Fruit fly (Drosophila melanogaster) whole organism, embryonic: ENCODE data around the gene CG31321.

Experiments
- Atf-2 ChIP-seq: fragments of 200-800 bp; sonication (Bioruptor generic); optimal IDR thresholded peaks from 2 replicates; lab custom pipeline; 2016; ENCODE audit warnings: missing biosample characterization, missing genetic modification characterization
- Blimp-1 ChIP-seq: fragments of 200-800 bp; sonication (Bioruptor generic); optimal IDR thresholded peaks from 3 replicates; lab custom pipeline; 2018; ENCODE audit warnings: missing biosample characterization, missing genetic modification characterization, mild to moderate bottlenecking, moderate library complexity, missing genetic modification reagents
- CG12391 ChIP-seq: fragments of 200-800 bp; sonication (Bioruptor generic); optimal IDR thresholded peaks from 3 replicates; lab custom pipeline; 2018; ENCODE audit warnings: missing biosample characterization, mild to moderate bottlenecking, missing genetic modification characterization, moderate library complexity
- CG13123 ChIP-seq: fragments of 200-800 bp; sonication (Bioruptor generic); optimal IDR thresholded peaks from 2 replicates; lab custom pipeline; 2016; ENCODE audit warnings: missing biosample characterization, missing genetic modification characterization
- CG13624 ChIP-seq: fragments of 200-800 bp; sonication (Bioruptor generic); optimal IDR thresholded peaks from 2 replicates; lab custom pipeline; 2016; ENCODE audit warnings: missing biosample characterization, missing genetic modification characterization
- CG14050 ChIP-seq: fragments of 200-800 bp; sonication (Bioruptor generic); IDR thresholded peaks from 3 replicates; pipeline ENCODE4 v1.3.6; 2022; ENCODE audit warnings: missing biosample characterization, missing genetic modification characterization
- CG1529 ChIP-seq: fragments of 200-800 bp; sonication (Bioruptor generic); optimal IDR thresholded peaks from 3 replicates; lab custom pipeline; 2018; ENCODE audit warnings: missing biosample characterization, missing genetic modification characterization
- CG15514 ChIP-seq: fragments of 200-800 bp; sonication (Bioruptor generic); optimal IDR thresholded peaks from 3 replicates; lab custom pipeline; 2017; ENCODE audit warnings: missing biosample characterization, missing genetic modification characterization, mild to moderate bottlenecking, moderate library complexity, missing genetic modification reagents
- CG15601 ChIP-seq: fragments of 200-800 bp; sonication (Bioruptor generic); optimal IDR thresholded peaks from 3 replicates; lab custom pipeline; 2019; ENCODE audit warnings: missing biosample characterization, mild to moderate bottlenecking, missing genetic modification characterization, moderate library complexity
- CG1647 ChIP-seq: fragments of 200-800 bp; sonication (Bioruptor generic); optimal IDR thresholded peaks from 3 replicates; lab custom pipeline; 2016; ENCODE audit warnings: missing biosample characterization, missing genetic modification characterization
- CG16813 ChIP-seq: fragments of 200-800 bp; sonication (Bioruptor generic); IDR thresholded peaks from 3 replicates; pipeline ENCODE4 v1.3.6; 2022; ENCODE audit warnings: missing biosample characterization, missing genetic modification characterization; ENCODE audit not compliant: partially characterized antibody
- CG17361 ChIP-seq: fragments of 200-800 bp; sonication (Bioruptor generic); IDR thresholded peaks from 3 replicates; pipeline ENCODE4 v1.3.6; 2022; ENCODE audit warnings: missing biosample characterization, missing genetic modification characterization
- CG2202 ChIP-seq: fragments of 200-800 bp; sonication (Bioruptor generic); optimal IDR thresholded peaks from 2 replicates; lab custom pipeline; 2018; ENCODE audit warnings: missing biosample characterization, mild to moderate bottlenecking, missing genetic modification characterization
- CG2712 ChIP-seq: fragments of 200-800 bp; optimal IDR thresholded peaks from 3 replicates; lab custom pipeline; 2019; ENCODE audit warnings: missing biosample characterization, mild to moderate bottlenecking, missing genetic modification characterization, moderate library complexity
- CG32532 ChIP-seq: fragments of 200-800 bp; sonication (Bioruptor generic); IDR thresholded peaks from 2 replicates; pipeline ENCODE4 v1.3.6; 2022; ENCODE audit warnings: missing biosample characterization, missing genetic modification characterization
- CG4360 ChIP-seq: fragments of 200-800 bp; sonication (Bioruptor generic); IDR thresholded peaks from 2 replicates; pipeline ENCODE4 v1.3.6; 2022; ENCODE audit warnings: missing biosample characterization, missing genetic modification characterization
- CG4707 ChIP-seq: fragments of 200-800 bp; sonication (Bioruptor generic); optimal IDR thresholded peaks from 2 replicates; lab custom pipeline; 2018; ENCODE audit warnings: missing biosample characterization, mild to moderate bottlenecking, missing genetic modification characterization, moderate library complexity
- CG6254 ChIP-seq: fragments of 200-800 bp; sonication (Bioruptor generic); optimal IDR thresholded peaks from 3 replicates; lab custom pipeline; 2017; ENCODE audit warnings: mild to moderate bottlenecking, missing biosample characterization, missing genetic modification reagents, missing genetic modification characterization
- CG7556 ChIP-seq: fragments of 200-800 bp; sonication (Bioruptor generic); optimal IDR thresholded peaks from 2 replicates; lab custom pipeline; 2017; ENCODE audit warnings: missing biosample characterization, mild to moderate bottlenecking, missing genetic modification characterization
- CG7839 ChIP-seq: fragments of 200-800 bp; sonication (Bioruptor generic); optimal IDR thresholded peaks from 3 replicates; lab custom pipeline; 2018; ENCODE audit warnings: missing biosample characterization, mild to moderate bottlenecking, missing genetic modification characterization, moderate library complexity
- CG7987 ChIP-seq: fragments of 200-800 bp; sonication (Bioruptor generic); optimal IDR thresholded peaks from 2 replicates; lab custom pipeline; 2018; ENCODE audit warnings: missing biosample characterization, mild to moderate bottlenecking, missing genetic modification characterization, moderate library complexity
- CG9215 ChIP-seq: fragments of 200-800 bp; sonication (Bioruptor generic); IDR thresholded peaks from 2 replicates; pipeline ENCODE4 v1.3.6; 2022; ENCODE audit warnings: missing biosample characterization, missing genetic modification characterization
- CG9817 ChIP-seq: fragments of 200-800 bp; sonication (Bioruptor generic); optimal IDR thresholded peaks from 2 replicates; lab custom pipeline; 2018; ENCODE audit warnings: missing biosample characterization, mild to moderate bottlenecking, missing genetic modification characterization, moderate library complexity
- Dp ChIP-seq: fragments of 200-800 bp; sonication (Bioruptor generic); optimal IDR thresholded peaks from 2 replicates; lab custom pipeline; 2018; ENCODE audit warnings: missing biosample characterization, mild to moderate bottlenecking, missing genetic modification characterization, moderate library complexity
- ERR ChIP-seq: fragments of 200-800 bp; sonication (Bioruptor generic); optimal IDR thresholded peaks from 2 replicates; lab custom pipeline; 2016; ENCODE audit warnings: missing biosample characterization, missing genetic modification characterization
- HHEX ChIP-seq: fragments of 200-800 bp; sonication (Bioruptor generic); optimal IDR thresholded peaks from 3 replicates; lab custom pipeline; 2017; ENCODE audit warnings: missing biosample characterization, mild to moderate bottlenecking, missing genetic modification characterization, missing genetic modification reagents
- HLH3B ChIP-seq: fragments of 200-800 bp; sonication (Bioruptor generic); IDR thresholded peaks from 2 replicates; pipeline ENCODE4 v1.3.6; 2022; ENCODE audit warnings: missing biosample characterization, missing genetic modification characterization
- Hmr ChIP-seq: fragments of 200-800 bp; sonication (Bioruptor generic); optimal IDR thresholded peaks from 3 replicates; lab custom pipeline; 2017; ENCODE audit warnings: mild to moderate bottlenecking, missing biosample characterization, missing genetic modification reagents, missing genetic modification characterization
- Jarid2 ChIP-seq: fragments of 200-800 bp; sonication (Bioruptor generic); optimal IDR thresholded peaks from 3 replicates; lab custom pipeline; 2017; ENCODE audit warnings: mild to moderate bottlenecking, missing biosample characterization, missing genetic modification reagents, missing genetic modification characterization
- Max ChIP-seq: fragments of 200-800 bp; sonication (Bioruptor generic); optimal IDR thresholded peaks from 2 replicates; lab custom pipeline; 2016; ENCODE audit warnings: missing biosample characterization, mild to moderate bottlenecking, missing genetic modification characterization
- Med ChIP-seq: fragments of 200-800 bp; sonication (Bioruptor generic); peaks from one replicate; lab custom pipeline; 2016; ENCODE audit warnings: missing biosample characterization, missing genetic modification characterization, mild to moderate bottlenecking, inconsistent platforms, moderate library complexity
- Meics ChIP-seq: fragments of 200-800 bp; sonication (Bioruptor generic); optimal IDR thresholded peaks from 2 replicates; lab custom pipeline; 2017; ENCODE audit warnings: missing biosample characterization, mild to moderate bottlenecking, missing genetic modification characterization
- Oli ChIP-seq: fragments of 200-800 bp; sonication (Bioruptor generic); optimal IDR thresholded peaks from 2 replicates; lab custom pipeline; 2018; ENCODE audit warnings: missing biosample characterization, mild to moderate bottlenecking, missing genetic modification characterization, moderate library complexity
- Sox102F ChIP-seq: fragments of 200-800 bp; sonication (Bioruptor generic); optimal IDR thresholded peaks from 2 replicates; lab custom pipeline; 2018; ENCODE audit warnings: missing biosample characterization, mild to moderate bottlenecking, missing genetic modification characterization, moderate library complexity
- Xbp1 ChIP-seq: fragments of 200-800 bp; sonication (Bioruptor generic); optimal IDR thresholded peaks from 3 replicates; lab custom pipeline; 2016; ENCODE audit warnings: missing biosample characterization, mild to moderate bottlenecking, missing genetic modification characterization
- ara ChIP-seq: fragments of 200-800 bp; sonication (Bioruptor generic); IDR thresholded peaks from 2 replicates; pipeline ENCODE4 v1.3.6; 2022; ENCODE audit warnings: missing biosample characterization, missing genetic modification characterization
- ci ChIP-seq: fragments of 200-800 bp; sonication (Bioruptor generic); IDR thresholded peaks from 3 replicates; pipeline ENCODE4 v1.3.6; 2022; ENCODE audit warnings: missing biosample characterization, missing genetic modification characterization
- crol ChIP-seq: fragments of 200-800 bp; sonication (Bioruptor generic); IDR thresholded peaks from 2 replicates; pipeline ENCODE4 v1.3.6; 2022; ENCODE audit warnings: missing biosample characterization, missing genetic modification characterization
- emc ChIP-seq: fragments of 200-800 bp; sonication (Bioruptor generic); optimal IDR thresholded peaks from 2 replicates; lab custom pipeline; 2016; ENCODE audit warnings: missing biosample characterization, missing genetic modification characterization
- fd102C ChIP-seq: fragments of 200-800 bp; sonication (Bioruptor generic); optimal IDR thresholded peaks from 2 replicates; lab custom pipeline; 2018; ENCODE audit warnings: missing biosample characterization, mild to moderate bottlenecking, missing genetic modification characterization, moderate library complexity
- gem ChIP-seq: fragments of 200-800 bp; sonication (Bioruptor generic); optimal IDR thresholded peaks from 2 replicates; lab custom pipeline; 2019; ENCODE audit warnings: missing biosample characterization, mild to moderate bottlenecking, missing genetic modification characterization, moderate library complexity
- gsb-n ChIP-seq: fragments of 200-800 bp; sonication (Bioruptor generic); optimal IDR thresholded peaks from 3 replicates; lab custom pipeline; 2018; ENCODE audit warnings: missing biosample characterization, mild to moderate bottlenecking, missing genetic modification characterization
- ham ChIP-seq: fragments of 200-800 bp; sonication (Bioruptor generic); IDR thresholded peaks from 2 replicates; pipeline ENCODE4 v1.3.6; 2022; ENCODE audit warnings: missing biosample characterization, missing genetic modification characterization
- kni ChIP-seq: fragments of 200-800 bp; sonication (Bioruptor generic); optimal IDR thresholded peaks from 3 replicates; lab custom pipeline; 2017; ENCODE audit warnings: mild to moderate bottlenecking, missing biosample characterization, missing genetic modification reagents, missing genetic modification characterization
- nmo ChIP-seq: fragments of 200-800 bp; sonication (Bioruptor generic); optimal IDR thresholded peaks from 2 replicates; lab custom pipeline; 2018; ENCODE audit warnings: missing biosample characterization, mild to moderate bottlenecking, missing genetic modification characterization, moderate library complexity
- pan ChIP-seq, 4 experiments: fragments of >200 bp in 3 of 4; fragments of 200-800 bp in 1 of 4; sonication (Bioruptor generic) in 1 of 4; optimal IDR thresholded peaks in 3 of 4; IDR thresholded peaks in 1 of 4; 2 replicates each; pipeline versions ENCODE4 v1.3.6 to Lab custom; 2017 to 2022; ENCODE audit warnings: missing biosample characterization in 2 of 4, missing genetic modification characterization in 2 of 4, mixed read lengths in 1 of 4
- phol ChIP-seq: fragments of 200-800 bp; sonication (Bioruptor generic); optimal IDR thresholded peaks from 3 replicates; lab custom pipeline; 2018; ENCODE audit warnings: missing biosample characterization, mild to moderate bottlenecking, missing genetic modification characterization, moderate library complexity
- sug ChIP-seq: fragments of 200-800 bp; optimal IDR thresholded peaks from 2 replicates; lab custom pipeline; 2019; ENCODE audit warnings: missing biosample characterization, mild to moderate bottlenecking, missing genetic modification characterization, moderate library complexity

Gene CG31321

DNA sequence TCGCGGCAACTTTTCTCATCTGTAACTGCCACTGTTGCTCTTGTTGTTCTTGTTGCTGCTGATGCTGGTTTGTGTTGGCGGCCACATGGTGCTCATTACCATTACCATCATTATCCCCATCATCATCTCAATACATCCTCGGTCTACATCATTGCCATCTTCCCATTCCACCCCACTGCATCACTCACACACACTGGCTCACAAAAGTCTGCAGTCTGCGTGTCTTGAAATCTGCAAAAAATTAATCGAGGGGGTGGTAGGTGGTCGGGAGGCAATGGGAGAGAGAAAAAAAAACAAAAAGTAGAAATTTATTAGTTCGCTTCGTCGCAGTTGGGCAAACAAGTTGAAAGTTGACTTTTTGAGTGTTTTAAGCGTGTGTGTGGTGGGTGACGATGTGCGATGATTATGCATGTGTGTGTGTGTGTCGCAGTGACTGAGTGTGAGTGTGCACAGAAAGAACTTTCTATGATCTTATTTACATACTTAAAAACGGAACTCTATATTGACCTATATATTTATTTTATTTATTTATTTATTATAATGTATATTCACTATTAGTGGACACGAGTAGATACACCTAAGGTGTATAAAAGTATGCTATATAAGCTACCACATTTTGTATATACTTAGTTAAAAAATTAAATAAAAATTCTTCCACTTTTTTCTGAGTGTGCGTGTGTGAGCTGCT is 30.7 kb upstream of the CG31321 start (continued):
- TF ChIP-seq CG17361 (GFP tag; lab: Robert Waterston, UW), result peak; percentile 39; the same call in 1 of the 3 replicates
- TF ChIP-seq CG1647 (GFP tag; lab: Kevin White, UChicago), result no peak
- TF ChIP-seq pan (optimal IDR thresholded peaks at IDR 0.05; lab: Kevin White, UChicago), result no peak
- no peak for TF ChIP-seq pan (GFP tag; optimal IDR thresholded peaks at IDR 0.05 in 1 of 2, IDR thresholded peaks at IDR 0.05 in 1 of 2)
- TF ChIP-seq Xbp1 (GFP tag; lab: Kevin White, UChicago), result peak; percentile 2
- peak; percentile 72 for TF ChIP-seq Med (GFP tag; lab: Kevin White, UChicago)
- TF ChIP-seq emc, result no peak
- no peak for TF ChIP-seq CG4707 (GFP tag; lab: Kevin White, UChicago)
- no peak for TF ChIP-seq ara (GFP tag; lab: Robert Waterston, UW)
- TF ChIP-seq CG9817 (tag; lab: Kevin White, UChicago), result no peak
- peak; percentile 4 for TF ChIP-seq CG6254
- no peak for TF ChIP-seq ham (GFP tag; lab: Robert Waterston, UW)
- TF ChIP-seq HLH3B (GFP tag; lab: Robert Waterston, UW), result 0 out of 2 replicates have a peak, but pooled peaks have one; percentile 18
- TF ChIP-seq gsb-n (tag; lab: Kevin White, UChicago), result peak; percentile 22
- TF ChIP-seq CG9215, result 0 out of 2 replicates have a peak, but pooled peaks have one; percentile 15
- TF ChIP-seq Blimp-1, result peak; percentile 55
- peak; percentile 5 for TF ChIP-seq sug (tag; lab: Kevin White, UChicago)
- TF ChIP-seq CG13624, result no peak
- TF ChIP-seq nmo, result peak; percentile 14
- no peak for TF ChIP-seq CG16813 (GFP tag; lab: Robert Waterston, UW)
- TF ChIP-seq ci (GFP tag; lab: Robert Waterston, UW), result peak; percentile 33; the same call in 1 of the 3 replicates
- TF ChIP-seq Hmr (GFP tag; lab: Kevin White, UChicago), result peak; percentile 49
- no peak for TF ChIP-seq CG7987
- TF ChIP-seq CG7839 (tag; lab: Kevin White, UChicago), result peak; percentile 60
- TF ChIP-seq Dp (GFP tag; lab: Kevin White, UChicago), result no peak
- peak; percentile 17 for TF ChIP-seq CG15601
- peak; percentile 11 for TF ChIP-seq Max
- TF ChIP-seq CG13123 (GFP tag; lab: Kevin White, UChicago), result no peak
- peak; percentile 25 for TF ChIP-seq Meics (GFP tag; lab: Kevin White, UChicago)
- TF ChIP-seq CG7556 (GFP tag; lab: Kevin White, UChicago), result peak; percentile 20
- TF ChIP-seq Sox102F, result peak; percentile 43
- no peak for TF ChIP-seq crol (GFP tag; lab: Robert Waterston, UW)
- no peak for TF ChIP-seq CG4360 (GFP tag; lab: Robert Waterston, UW)
- no peak for TF ChIP-seq HHEX (GFP tag; lab: Kevin White, UChicago)
- TF ChIP-seq Atf-2, result no peak
- TF ChIP-seq CG32532 (GFP tag; lab: Robert Waterston, UW), result no peak
- peak; percentile 66 for TF ChIP-seq gem (tag; lab: Kevin White, UChicago)
- peak; percentile 21 for TF ChIP-seq phol (tag; lab: Kevin White, UChicago)
- no peak for TF ChIP-seq CG2202 (tag; lab: Kevin White, UChicago)
- TF ChIP-seq CG2712 (tag; lab: Kevin White, UChicago), result peak; percentile 58
- no peak for TF ChIP-seq CG15514 (GFP tag; lab: Kevin White, UChicago)
- no peak for TF ChIP-seq Jarid2
- no peak for TF ChIP-seq CG1529 (GFP tag; lab: Kevin White, UChicago)
- TF ChIP-seq CG12391 (tag; lab: Kevin White, UChicago), result peak; percentile 11
- TF ChIP-seq kni (GFP tag; lab: Kevin White, UChicago), result no peak
- TF ChIP-seq ERR (GFP tag; lab: Kevin White, UChicago), result no peak
- no peak for TF ChIP-seq fd102C (GFP tag; lab: Kevin White, UChicago)
- no peak for TF ChIP-seq CG14050
- peak; percentile 22 for TF ChIP-seq Oli (tag; lab: Kevin White, UChicago)
